Worm (Caenorhabditis elegans) whole organism, L1 larva: ENCODE results near the gene frm-3.

Experiments
- C34B4.2 ChIP-seq: sonication (generic microtip); optimal IDR thresholded peaks from 2 replicates; lab custom pipeline; 2017; ENCODE audit warnings: mild to moderate bottlenecking, missing genetic modification characterization, missing compliant biosample characterization
- ama-1 ChIP-seq: fragments of 150-350 bp; optimal IDR thresholded peaks from 2 replicates; lab custom pipeline; 2014
- ceh-63 ChIP-seq: fragments of 200-800 bp; sonication (Bioruptor generic); optimal IDR thresholded peaks from 2 replicates; lab custom pipeline; 2018; ENCODE audit warnings: mild to moderate bottlenecking, missing genetic modification characterization, missing compliant biosample characterization
- ceh-82 ChIP-seq, 3 experiments: fragments of 150-350 bp in 1 of 3; sonication (generic microtip) in 2 of 3; optimal IDR thresholded peaks; 2 replicates each; lab custom pipeline; 2014 to 2017; ENCODE audit warnings: missing biosample characterization in 3 of 3, missing genetic modification characterization in 3 of 3
- ceh-90 ChIP-seq: sonication (generic microtip); optimal IDR thresholded peaks from 2 replicates; lab custom pipeline; 2016; ENCODE audit warnings: missing genetic modification characterization, missing compliant biosample characterization
- ces-1 ChIP-seq: fragments of 150-350 bp; optimal IDR thresholded peaks from 2 replicates; lab custom pipeline; 2014; ENCODE audit warnings: missing biosample characterization, missing genetic modification reagents, missing genetic modification characterization
- dsc-1 ChIP-seq: sonication (generic microtip); optimal IDR thresholded peaks from 2 replicates; lab custom pipeline; 2016; ENCODE audit warnings: mild to moderate bottlenecking, missing genetic modification characterization, missing compliant biosample characterization
- efl-1 ChIP-seq, 4 experiments: fragments of 150-350 bp; optimal IDR thresholded peaks in 3 of 4; peaks in 1 of 4; 1 replicate in 1 of 4; 2 replicates in 3 of 4; lab custom pipeline; 2014; ENCODE audit warnings: missing biosample characterization in 2 of 4, missing genetic modification characterization in 2 of 4, missing genetic modification reagents in 2 of 4
- egl-13 ChIP-seq: sonication (generic microtip); optimal IDR thresholded peaks from 2 replicates; lab custom pipeline; 2016; ENCODE audit warnings: missing genotype, missing genetic modification reagents, missing genetic modification characterization, missing compliant biosample characterization
- fkh-10 ChIP-seq: sonication (generic microtip); optimal IDR thresholded peaks from 2 replicates; lab custom pipeline; 2017; ENCODE audit warnings: missing biosample characterization, missing genetic modification reagents, missing genetic modification characterization
- fkh-8 ChIP-seq: sonication (generic microtip); optimal IDR thresholded peaks from 2 replicates; lab custom pipeline; 2016; ENCODE audit warnings: mild to moderate bottlenecking, missing genetic modification characterization, missing compliant biosample characterization
- fos-1 ChIP-seq: fragments of 150-350 bp; optimal IDR thresholded peaks from 2 replicates; lab custom pipeline; 2014; ENCODE audit warnings: missing biosample characterization, missing genetic modification characterization
- irx-1 ChIP-seq: sonication (generic microtip); optimal IDR thresholded peaks from 2 replicates; lab custom pipeline; 2016; ENCODE audit warnings: missing genetic modification characterization, missing compliant biosample characterization
- isw-1 ChIP-seq: fragments of 200-800 bp; sonication (Bioruptor generic); IDR thresholded peaks from 2 replicates; pipeline ENCODE4 v1.3.6; 2022; ENCODE audit warnings: missing genetic modification characterization, missing compliant biosample characterization
- lin-14 ChIP-seq: fragments of 200-800 bp; sonication (Bioruptor generic); optimal IDR thresholded peaks from 2 replicates; lab custom pipeline; 2018; ENCODE audit warnings: mild to moderate bottlenecking, missing genetic modification characterization, moderate library complexity, missing compliant biosample characterization
- lin-35 ChIP-seq, 2 experiments: fragments of 150-350 bp; optimal IDR thresholded peaks; 2 replicates each; lab custom pipeline; 2014; ENCODE audit warnings: missing biosample characterization in 2 of 2, missing genetic modification characterization in 2 of 2, missing genetic modification reagents in 2 of 2
- lir-3 ChIP-seq: sonication (generic microtip); optimal IDR thresholded peaks from 2 replicates; lab custom pipeline; 2016; ENCODE audit warnings: mild to moderate bottlenecking, missing genetic modification characterization, moderate library complexity, missing compliant biosample characterization; ENCODE audit not compliant: poor library complexity
- mab-9 ChIP-seq: fragments of 200-800 bp; sonication (Bioruptor generic); IDR thresholded peaks from 2 replicates; pipeline ENCODE4 v1.3.6; 2022; ENCODE audit warnings: missing genetic modification reagents, missing genetic modification characterization, missing compliant biosample characterization
- mdl-1 ChIP-seq, 2 experiments: fragments of 150-350 bp; optimal IDR thresholded peaks; 2 replicates each; lab custom pipeline; 2014 to 2017; ENCODE audit warnings: missing biosample characterization in 2 of 2, missing genetic modification characterization in 2 of 2, inconsistent platforms in 1 of 2
- nhr-11 ChIP-seq: fragments of 150-350 bp; optimal IDR thresholded peaks from 2 replicates; lab custom pipeline; 2014; ENCODE audit warnings: missing biosample characterization, missing genetic modification characterization
- nhr-20 ChIP-seq: sonication (generic microtip); optimal IDR thresholded peaks from 2 replicates; lab custom pipeline; 2016; ENCODE audit warnings: mild to moderate bottlenecking, missing genetic modification characterization, missing compliant biosample characterization
- nhr-71 ChIP-seq: sonication (generic microtip); optimal IDR thresholded peaks from 2 replicates; lab custom pipeline; 2016; ENCODE audit warnings: mild to moderate bottlenecking, missing genetic modification characterization, moderate library complexity, missing compliant biosample characterization
- rnt-1 ChIP-seq: sonication (generic microtip); optimal IDR thresholded peaks from 2 replicates; lab custom pipeline; 2016; ENCODE audit warnings: mild to moderate bottlenecking, missing genetic modification characterization, moderate library complexity, missing compliant biosample characterization
- skn-1 ChIP-seq: fragments of 150-350 bp; optimal IDR thresholded peaks from 2 replicates; lab custom pipeline; 2014; ENCODE audit warnings: missing biosample characterization, missing genetic modification characterization
- swsn-7 ChIP-seq: sonication (generic microtip); optimal IDR thresholded peaks from 2 replicates; lab custom pipeline; 2016; ENCODE audit warnings: missing genetic modification characterization, missing compliant biosample characterization
- unc-30 ChIP-seq: sonication (generic microtip); optimal IDR thresholded peaks from 2 replicates; lab custom pipeline; 2017; ENCODE audit warnings: missing biosample characterization, missing genetic modification characterization
- unc-98 ChIP-seq: fragments of 200-800 bp; sonication (Bioruptor generic); IDR thresholded peaks from 2 replicates; pipeline ENCODE4 v1.3.6; 2022; ENCODE audit warnings: missing genetic modification characterization, missing compliant biosample characterization
- zip-4 ChIP-seq: fragments of 200-800 bp; sonication (Bioruptor generic); optimal IDR thresholded peaks from 2 replicates; lab custom pipeline; 2018; ENCODE audit warnings: mild to moderate bottlenecking, missing genetic modification characterization, moderate library complexity, missing compliant biosample characterization

Gene frm-3

DNA sequence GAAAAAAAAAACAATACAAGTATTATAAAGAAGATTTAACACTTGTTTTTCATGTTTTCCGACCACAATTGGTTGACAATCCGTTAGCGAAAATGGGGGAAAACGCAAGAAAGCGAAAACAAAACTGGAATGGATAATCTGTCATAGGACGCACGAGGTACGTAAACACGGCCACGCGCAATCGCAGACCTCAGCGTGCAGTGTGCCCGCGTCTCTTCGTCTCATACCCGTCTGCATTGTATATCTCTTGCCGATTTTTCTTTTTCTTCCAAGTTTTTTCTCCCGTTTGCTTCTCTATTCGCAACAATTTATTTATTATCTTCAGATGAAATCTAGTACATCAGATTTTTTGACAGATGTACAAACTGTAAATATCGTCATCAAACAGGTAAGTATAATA is 8.6 kb upstream of the frm-3 start, which contains the start of gene trpp-9 (continued):
- TF ChIP-seq irx-1 (tag; lab: Kevin White, UChicago), result peak; percentile 32
- TF ChIP-seq, all 84 proteins: peak for 27

DNA sequence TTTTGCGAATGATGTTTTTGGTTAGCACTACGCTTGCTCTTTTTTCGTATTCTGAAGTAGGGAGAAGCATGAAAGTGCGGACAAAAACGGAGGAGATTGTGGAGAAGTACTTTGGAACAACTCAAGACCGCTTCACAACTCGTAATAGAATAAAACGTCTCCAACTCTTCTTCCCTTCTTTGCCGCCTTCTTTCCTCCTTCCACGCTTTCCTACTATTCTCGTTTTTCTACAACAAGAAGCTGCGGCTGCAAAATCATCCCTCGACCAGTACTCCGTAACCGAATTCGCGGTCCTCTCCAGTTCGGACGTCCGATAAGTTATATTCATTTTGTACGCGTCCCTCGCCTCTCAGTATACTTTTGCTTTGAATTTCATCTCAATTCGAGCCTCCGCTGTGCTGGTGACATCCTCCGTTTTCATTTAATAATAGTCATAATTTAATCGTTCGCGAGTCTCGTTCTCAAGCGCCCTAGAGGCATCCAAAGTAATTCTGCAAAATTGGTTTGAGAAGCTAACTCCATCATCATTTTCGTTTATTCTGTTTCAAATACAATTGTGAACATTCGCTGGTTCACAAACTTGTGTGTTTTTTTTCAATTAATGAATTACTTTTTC is 2.5 kb upstream of the frm-3 start:
- TF ChIP-seq C34B4.2 (tag; lab: Kevin White, UChicago) (no peak), lin-14 (GFP tag; lab: Kevin White, UChicago) (peak; percentile 68), fkh-10 (GFP tag; lab: Kevin White, UChicago) (peak; percentile 53), ces-1 (GFP tag; lab: Kevin White, UChicago) (peak; percentile 56)

ce11 chrX:11571714-11572113 is 591 bp upstream of the frm-3 start:
- TF ChIP-seq lin-35 (GFP tag; optimal IDR thresholded peaks at IDR 0.05; lab: Kevin White, UChicago) (no peak), isw-1 (GFP tag; lab: Robert Waterston, UW) (peak; percentile 9; the same call in 1 of the 2 replicates), lin-14 (GFP tag; lab: Kevin White, UChicago) (peak; percentile 80), fkh-10 (GFP tag; lab: Kevin White, UChicago) (peak; percentile 19), lir-3 (tag; lab: Kevin White, UChicago) (no peak)

ce11 chrX:11574167-11574566 is 1.9 kb downstream of the frm-3 start:
- TF ChIP-seq rnt-1 (peak; percentile 44), ceh-63 (GFP tag; lab: Kevin White, UChicago) (no peak), lin-14 (GFP tag; lab: Kevin White, UChicago) (peak; percentile 67)

ce11 chrX:11576429-11577088 is 4.3 kb downstream of the frm-3 start:
- TF ChIP-seq egl-13 (no peak), mab-9 (GFP tag; lab: Robert Waterston, UW) (0 out of 2 replicates have a peak, but pooled peaks have one; percentile 19), efl-1 (optimal IDR thresholded peaks at IDR 0.05; lab: Kevin White, UChicago) (no peak), efl-1 (GFP tag; optimal IDR thresholded peaks at IDR 0.05 in 1 of 2; lab: Kevin White, UChicago) (peak in 1 of 2 experiments; percentile 49), ceh-82 (tag; optimal IDR thresholded peaks at IDR 0.05; lab: Kevin White, UChicago) (peak in 1 of 3 experiments; percentile 17), lin-14 (GFP tag; lab: Kevin White, UChicago) (peak; percentile 78), unc-98 (no peak)

- TF ChIP-seq nhr-11, result no peak
- no peak for TF ChIP-seq ama-1 (lab: Kevin White, UChicago)
- TF ChIP-seq fkh-8 (tag; lab: Kevin White, UChicago), result no peak
- TF ChIP-seq nhr-20 (tag; lab: Kevin White, UChicago), result no peak
- TF ChIP-seq skn-1, result no peak
- TF ChIP-seq zip-4, result no peak
- TF ChIP-seq mab-9 (GFP tag; lab: Robert Waterston, UW), result no peak
- TF ChIP-seq swsn-7, result no peak
- no peak for TF ChIP-seq isw-1 (GFP tag; lab: Robert Waterston, UW)
- no peak for TF ChIP-seq ceh-90 (tag; lab: Kevin White, UChicago)
- no peak for TF ChIP-seq unc-30
These were observed 13.1 kb downstream of the frm-3 start, which contains the start of gene abts-2 for ce11 chrX:11585375-11585774. Gene abts-2, plus strand, starts transcription at chrX:11585675.

- no peak for TF ChIP-seq mdl-1 (tag; optimal IDR thresholded peaks at IDR 0.05; lab: Kevin White, UChicago)
- no peak for TF ChIP-seq fos-1 (tag; lab: Kevin White, UChicago)
- TF ChIP-seq dsc-1 (tag; lab: Kevin White, UChicago), result peak; percentile 69
- no peak for TF ChIP-seq irx-1 (tag; lab: Kevin White, UChicago)
- TF ChIP-seq nhr-71 (tag; lab: Kevin White, UChicago), result no peak
- TF ChIP-seq, all 84 proteins: peak for 1
These were observed 13.6 kb downstream of the frm-3 start for ce11 chrX:11585894-11586293.
